Fruit fly (Drosophila melanogaster) whole organism, embryonic: ENCODE results near the gene CG32344.
A peak's percentile ranks its signal among the peaks of the same experiment; 100 is the strongest.

ENCODE experiments used
- Ada2b ChIP-seq: fragments of 200-800 bp; sonication (Bioruptor generic); IDR thresholded peaks from 2 replicates; pipeline ENCODE4 v1.3.6; 2022; ENCODE audit warnings: missing biosample characterization, missing genetic modification characterization
- CG10274 ChIP-seq: fragments of 200-800 bp; sonication (Bioruptor generic); optimal IDR thresholded peaks from 3 replicates; lab custom pipeline; 2017; ENCODE audit warnings: missing biosample characterization, mild to moderate bottlenecking, missing genetic modification characterization
- CG11695 ChIP-seq: fragments of 200-800 bp; sonication (Bioruptor generic); IDR thresholded peaks from 3 replicates; pipeline ENCODE4 v1.3.6; 2022; ENCODE audit warnings: missing biosample characterization, missing genetic modification characterization
- CG1233 ChIP-seq: fragments of 200-800 bp; sonication (Bioruptor generic); optimal IDR thresholded peaks from 4 replicates; lab custom pipeline; 2018; ENCODE audit warnings: missing biosample characterization, mild to moderate bottlenecking, missing genetic modification characterization
- CG13424 ChIP-seq: fragments of 200-800 bp; sonication (Bioruptor generic); optimal IDR thresholded peaks from 2 replicates; lab custom pipeline; 2019; ENCODE audit warnings: missing biosample characterization, mild to moderate bottlenecking, missing genetic modification characterization, moderate library complexity
- CG15696 ChIP-seq: fragments of 200-800 bp; sonication (Bioruptor generic); optimal IDR thresholded peaks from 2 replicates; lab custom pipeline; 2019; ENCODE audit warnings: missing biosample characterization, mild to moderate bottlenecking, missing genetic modification characterization, moderate library complexity
- CG16813 ChIP-seq: fragments of 200-800 bp; sonication (Bioruptor generic); IDR thresholded peaks from 3 replicates; pipeline ENCODE4 v1.3.6; 2022; ENCODE audit warnings: missing biosample characterization, missing genetic modification characterization; ENCODE audit not compliant: partially characterized antibody
- CG30403 ChIP-seq: fragments of 200-800 bp; sonication (Bioruptor generic); optimal IDR thresholded peaks from 3 replicates; lab custom pipeline; 2016; ENCODE audit warnings: missing biosample characterization, missing genetic modification characterization
- CG3281 ChIP-seq: fragments of 200-800 bp; sonication (Bioruptor generic); optimal IDR thresholded peaks from 3 replicates; lab custom pipeline; 2017; ENCODE audit warnings: missing biosample characterization, mild to moderate bottlenecking, missing genetic modification characterization
- CG33213 ChIP-seq: fragments of 200-800 bp; sonication (Bioruptor generic); optimal IDR thresholded peaks from 3 replicates; lab custom pipeline; 2016; ENCODE audit warnings: missing biosample characterization, missing genetic modification characterization
- CG3726 ChIP-seq: fragments of 200-800 bp; sonication (Bioruptor generic); IDR thresholded peaks from 3 replicates; pipeline ENCODE4, ENCODE4 v1.3.6; 2022; ENCODE audit warnings: missing biosample characterization, missing genetic modification characterization
- CG3838 ChIP-seq: fragments of 200-800 bp; sonication (Bioruptor generic); optimal IDR thresholded peaks from 3 replicates; lab custom pipeline; 2016; ENCODE audit warnings: missing biosample characterization, missing genetic modification characterization
- CG4730 ChIP-seq: fragments of 200-800 bp; sonication (Bioruptor generic); IDR thresholded peaks from 2 replicates; pipeline ENCODE4 v1.3.6; 2022; ENCODE audit warnings: missing biosample characterization, missing genetic modification characterization
- CG5953 ChIP-seq: fragments of 200-800 bp; sonication (Bioruptor generic); IDR thresholded peaks from 2 replicates; pipeline ENCODE4 v1.3.6; 2022; ENCODE audit warnings: missing biosample characterization, missing genetic modification characterization
- CG6175 ChIP-seq: fragments of 200-800 bp; sonication (Bioruptor generic); IDR thresholded peaks from 3 replicates; pipeline ENCODE4 v1.3.6; 2022; ENCODE audit warnings: missing biosample characterization, missing genetic modification characterization
- CG6654 ChIP-seq: fragments of 200-800 bp; sonication (Bioruptor generic); optimal IDR thresholded peaks from 2 replicates; lab custom pipeline; 2017; ENCODE audit warnings: missing biosample characterization, mild to moderate bottlenecking, missing genetic modification characterization
- CG7372 ChIP-seq: fragments of 200-800 bp; sonication (Bioruptor generic); IDR thresholded peaks from 2 replicates; pipeline ENCODE4 v1.3.6; 2022; ENCODE audit warnings: missing biosample characterization, missing genetic modification characterization
- CG7786 ChIP-seq: fragments of 200-800 bp; sonication (Bioruptor generic); optimal IDR thresholded peaks from 2 replicates; lab custom pipeline; 2016; ENCODE audit warnings: missing biosample characterization, missing genetic modification characterization
- D19A ChIP-seq: fragments of 200-800 bp; optimal IDR thresholded peaks from 3 replicates; lab custom pipeline; 2019; ENCODE audit warnings: missing biosample characterization, mild to moderate bottlenecking, missing genetic modification characterization, moderate library complexity
- Doc2 ChIP-seq: fragments of 200-800 bp; sonication (Bioruptor generic); IDR thresholded peaks from 2 replicates; pipeline ENCODE4 v1.3.6; 2022; ENCODE audit warnings: missing biosample characterization, missing genetic modification characterization
- Dp ChIP-seq: fragments of 200-800 bp; sonication (Bioruptor generic); optimal IDR thresholded peaks from 2 replicates; lab custom pipeline; 2018; ENCODE audit warnings: missing biosample characterization, mild to moderate bottlenecking, missing genetic modification characterization, moderate library complexity
- Eip74EF ChIP-seq, 2 experiments: fragments of 200-800 bp in 1 of 2; fragments of >200 bp in 1 of 2; sonication (Bioruptor generic) in 1 of 2; optimal IDR thresholded peaks; 2 replicates each; lab custom pipeline; 2017 to 2019; ENCODE audit warnings: missing biosample characterization in 2 of 2, missing genetic modification characterization in 2 of 2, mild to moderate bottlenecking in 1 of 2, moderate library complexity in 1 of 2
- Elba2 ChIP-seq: fragments of 200-800 bp; sonication (Bioruptor generic); optimal IDR thresholded peaks from 3 replicates; lab custom pipeline; 2016; ENCODE audit warnings: missing biosample characterization, missing genetic modification characterization
- Ets97D ChIP-seq: fragments of 200-800 bp; sonication (Bioruptor generic); optimal IDR thresholded peaks from 3 replicates; lab custom pipeline; 2016; ENCODE audit warnings: missing biosample characterization, missing genetic modification characterization
- HLHmδ ChIP-seq: fragments of 200-800 bp; sonication (Bioruptor generic); optimal IDR thresholded peaks from 2 replicates; lab custom pipeline; 2018; ENCODE audit warnings: missing biosample characterization, mild to moderate bottlenecking, missing genetic modification characterization, moderate library complexity
- Kr ChIP-seq: fragments of 200-800 bp; sonication (Bioruptor generic); optimal IDR thresholded peaks from 2 replicates; lab custom pipeline; 2017; ENCODE audit warnings: missing biosample characterization, mild to moderate bottlenecking, missing genetic modification characterization
- Lim3 ChIP-seq: fragments of 200-800 bp; sonication (Bioruptor generic); IDR thresholded peaks from 2 replicates; pipeline ENCODE4 v1.3.6; 2022; ENCODE audit warnings: missing biosample characterization, missing genetic modification characterization
- Meics ChIP-seq: fragments of 200-800 bp; sonication (Bioruptor generic); optimal IDR thresholded peaks from 2 replicates; lab custom pipeline; 2017; ENCODE audit warnings: missing biosample characterization, mild to moderate bottlenecking, missing genetic modification characterization
- NC2α ChIP-seq: fragments of 200-800 bp; sonication (Bioruptor generic); optimal IDR thresholded peaks from 2 replicates; lab custom pipeline; 2016; ENCODE audit warnings: missing biosample characterization, missing genetic modification characterization
- NC2β ChIP-seq: fragments of 200-800 bp; sonication (Bioruptor generic); optimal IDR thresholded peaks from 2 replicates; lab custom pipeline; 2016; ENCODE audit warnings: missing biosample characterization, missing genetic modification characterization
- NfI ChIP-seq: fragments of 200-800 bp; sonication (Bioruptor generic); optimal IDR thresholded peaks from 3 replicates; lab custom pipeline; 2018; ENCODE audit warnings: missing biosample characterization, mild to moderate bottlenecking, missing genetic modification characterization, moderate library complexity
- Optix ChIP-seq: fragments of 200-800 bp; sonication (Bioruptor generic); IDR thresholded peaks from 3 replicates; pipeline ENCODE4 v1.3.6; 2022; ENCODE audit warnings: missing biosample characterization, missing genetic modification characterization
- Sin3A ChIP-seq: fragments of >200 bp; optimal IDR thresholded peaks from 2 replicates; lab custom pipeline; 2018
- TFAM ChIP-seq: fragments of 200-800 bp; sonication (Bioruptor generic); optimal IDR thresholded peaks from 2 replicates; lab custom pipeline; 2017; ENCODE audit warnings: missing biosample characterization, missing genetic modification characterization, inconsistent platforms
- Xbp1 ChIP-seq: fragments of 200-800 bp; sonication (Bioruptor generic); optimal IDR thresholded peaks from 3 replicates; lab custom pipeline; 2016; ENCODE audit warnings: missing biosample characterization, mild to moderate bottlenecking, missing genetic modification characterization
- ab ChIP-seq: fragments of 200-800 bp; sonication (Bioruptor generic); optimal IDR thresholded peaks from 2 replicates; lab custom pipeline; 2016; ENCODE audit warnings: missing biosample characterization, missing genetic modification characterization
- abd-A ChIP-seq: fragments of 200-800 bp; sonication (Bioruptor generic); optimal IDR thresholded peaks from 3 replicates; lab custom pipeline; 2019; ENCODE audit warnings: missing biosample characterization, mild to moderate bottlenecking, missing genetic modification characterization, moderate library complexity
- al ChIP-seq: fragments of 200-800 bp; sonication (Bioruptor generic); IDR thresholded peaks from 2 replicates; pipeline ENCODE4 v1.3.6; 2022; ENCODE audit warnings: missing biosample characterization, missing genetic modification characterization
- ash1 ChIP-seq: fragments of 200-800 bp; sonication (Bioruptor generic); optimal IDR thresholded peaks from 2 replicates; lab custom pipeline; 2018; ENCODE audit warnings: missing biosample characterization, mild to moderate bottlenecking, missing genetic modification characterization
- bbx ChIP-seq: fragments of 200-800 bp; sonication (Bioruptor generic); IDR thresholded peaks from 2 replicates; pipeline ENCODE4 v1.3.6; 2022; ENCODE audit warnings: missing biosample characterization, missing genetic modification characterization; ENCODE audit not compliant: partially characterized antibody
- bigmax ChIP-seq: fragments of 200-800 bp; sonication (Bioruptor generic); optimal IDR thresholded peaks from 2 replicates; lab custom pipeline; 2018; ENCODE audit warnings: missing biosample characterization, mild to moderate bottlenecking, missing genetic modification characterization
- gce ChIP-seq: fragments of 200-800 bp; sonication (Bioruptor generic); IDR thresholded peaks from 3 replicates; pipeline ENCODE4 v1.3.6; 2022; ENCODE audit warnings: missing biosample characterization, missing genetic modification characterization
- grau ChIP-seq: fragments of 200-800 bp; optimal IDR thresholded peaks from 3 replicates; lab custom pipeline; 2019; ENCODE audit warnings: missing biosample characterization, mild to moderate bottlenecking, missing genetic modification characterization, moderate library complexity
- jumu ChIP-seq: fragments of 200-800 bp; sonication (Bioruptor generic); optimal IDR thresholded peaks from 3 replicates; lab custom pipeline; 2016; ENCODE audit warnings: missing biosample characterization, missing genetic modification characterization
- lov ChIP-seq, 2 experiments: fragments of 200-800 bp in 1 of 2; fragments of >200 bp in 1 of 2; sonication (Bioruptor generic) in 1 of 2; IDR thresholded peaks in 1 of 2; optimal IDR thresholded peaks in 1 of 2; 2 replicates in 1 of 2; 3 replicates in 1 of 2; pipeline versions ENCODE4 v1.3.6 to Lab custom; 2017 to 2022; ENCODE audit warnings: missing biosample characterization in 1 of 2, missing genetic modification characterization in 1 of 2
- mam ChIP-seq: fragments of 200-800 bp; sonication (Bioruptor generic); optimal IDR thresholded peaks from 3 replicates; lab custom pipeline; 2016; ENCODE audit warnings: missing biosample characterization, missing genetic modification characterization
- ranshi ChIP-seq: fragments of 200-800 bp; sonication (Bioruptor generic); IDR thresholded peaks from 2 replicates; pipeline ENCODE4 v1.3.6; 2022; ENCODE audit warnings: missing biosample characterization, missing genetic modification characterization
- trem ChIP-seq: fragments of 200-800 bp; optimal IDR thresholded peaks from 3 replicates; lab custom pipeline; 2019; ENCODE audit warnings: missing biosample characterization, mild to moderate bottlenecking, missing genetic modification characterization, moderate library complexity
- unpg ChIP-seq: fragments of 200-800 bp; sonication (Bioruptor generic); optimal IDR thresholded peaks from 3 replicates; lab custom pipeline; 2018; ENCODE audit warnings: missing biosample characterization, mild to moderate bottlenecking, missing genetic modification characterization, moderate library complexity

The CG32344 gene

DNA sequence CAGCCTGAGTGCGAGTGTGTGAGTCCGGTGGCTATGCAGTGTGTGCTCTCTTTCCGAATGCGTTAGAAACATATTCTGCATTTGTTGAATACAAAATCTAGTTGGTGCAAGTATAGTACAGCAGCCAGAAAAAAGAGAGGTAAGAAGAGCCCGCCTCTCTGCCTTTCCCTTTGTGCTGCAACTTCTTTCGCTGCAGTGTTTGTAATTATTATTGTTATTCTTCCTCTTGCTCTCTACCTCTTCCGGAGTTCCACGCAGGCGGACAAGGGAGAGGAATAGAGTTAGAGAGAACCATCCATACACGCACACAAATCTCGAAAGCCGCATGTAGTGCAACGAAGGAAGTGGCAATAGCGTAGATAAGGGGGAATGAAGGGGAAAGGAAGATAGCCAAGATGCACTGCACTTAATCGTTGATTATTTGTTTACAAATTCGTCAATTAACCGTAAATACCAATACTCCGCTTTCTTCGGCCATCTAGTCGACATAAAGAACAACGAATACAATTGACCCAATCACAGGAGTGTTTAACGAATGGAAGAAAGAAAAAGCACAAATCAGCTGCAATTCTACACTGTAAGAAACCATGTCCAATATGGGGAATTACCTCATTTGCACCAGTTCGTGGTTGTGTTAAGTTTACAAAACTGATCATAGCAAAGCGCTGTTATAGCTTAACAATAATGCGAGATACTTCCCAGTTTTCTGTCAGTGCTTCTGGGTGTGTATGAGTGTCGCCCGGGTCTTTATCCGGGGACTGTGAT is 23.3 kb upstream of the CG32344 start (continued):
- TF ChIP-seq bbx (GFP tag; lab: Robert Waterston, UW) (no peak), CG33213 (GFP tag; lab: Kevin White, UChicago) (peak; percentile 40), lov (optimal IDR thresholded peaks at IDR 0.05; lab: Kevin White, UChicago) (no peak), lov (GFP tag; IDR thresholded peaks at IDR 0.05; lab: Robert Waterston, UW) (peak; percentile 73; the same call in 2 of the 3 replicates), CG7372 (GFP tag; lab: Robert Waterston, UW) (0 out of 2 replicates have a peak, but pooled peaks have one; percentile 23), CG5953 (GFP tag; lab: Robert Waterston, UW) (peak; percentile 66), CG3726 (GFP tag; lab: Robert Waterston, UW) (0 out of 3 replicates have a peak, but pooled peaks have one; percentile 44), Doc2 (GFP tag; lab: Robert Waterston, UW) (no peak), NfI (GFP tag; lab: Kevin White, UChicago) (peak; percentile 62), CG6175 (GFP tag; lab: Robert Waterston, UW) (no peak), CG13424 (tag; lab: Kevin White, UChicago) (peak; percentile 69), NC2α (GFP tag; lab: Kevin White, UChicago) (no peak), NC2β (GFP tag; lab: Kevin White, UChicago) (peak; percentile 65), Elba2 (peak; percentile 12), Xbp1 (GFP tag; lab: Kevin White, UChicago) (peak; percentile 80), D19A (peak; percentile 71), CG6654 (GFP tag; lab: Kevin White, UChicago) (peak; percentile 48), CG16813 (GFP tag; lab: Robert Waterston, UW) (no peak), Optix (peak; percentile 76), Dp (GFP tag; lab: Kevin White, UChicago) (no peak), Ada2b (GFP tag; lab: Robert Waterston, UW) (peak; percentile 59), CG30403 (GFP tag; lab: Kevin White, UChicago) (peak; percentile 77), trem (tag; lab: Kevin White, UChicago) (peak; percentile 61), gce (GFP tag; lab: Robert Waterston, UW) (no peak), Meics (peak; percentile 13), CG1233 (GFP tag; lab: Kevin White, UChicago) (peak; percentile 67), CG7786 (GFP tag; lab: Kevin White, UChicago) (peak; percentile 73), Kr (GFP tag; lab: Kevin White, UChicago) (no peak), CG15696 (tag; lab: Kevin White, UChicago) (peak; percentile 22), Ets97D (GFP tag; lab: Kevin White, UChicago) (peak; percentile 29), al (GFP tag; lab: Robert Waterston, UW) (0 out of 2 replicates have a peak, but pooled peaks have one; percentile 4), CG4730 (GFP tag; lab: Robert Waterston, UW) (0 out of 2 replicates have a peak, but pooled peaks have one; percentile 11), ash1 (GFP tag; lab: Kevin White, UChicago) (no peak), CG11695 (GFP tag; lab: Robert Waterston, UW) (peak; percentile 33; the same call in 1 of the 3 replicates), Lim3 (GFP tag; lab: Robert Waterston, UW) (0 out of 2 replicates have a peak, but pooled peaks have one; percentile 13), mam (GFP tag; lab: Kevin White, UChicago) (peak; percentile 61), abd-A (tag; lab: Kevin White, UChicago) (no peak), unpg (GFP tag; lab: Kevin White, UChicago) (peak; percentile 70), CG3281 (GFP tag; lab: Kevin White, UChicago) (no peak), ranshi (peak; percentile 55; the same call in 1 of the 2 replicates), jumu (GFP tag; lab: Kevin White, UChicago) (peak; percentile 75), ab (GFP tag; lab: Kevin White, UChicago) (peak; percentile 35), Sin3A (lab: Kevin White, UChicago) (no peak), TFAM (GFP tag; lab: Kevin White, UChicago) (peak; percentile 17), bigmax (no peak), HLHmδ (GFP tag; lab: Kevin White, UChicago) (no peak), Eip74EF (GFP tag; optimal IDR thresholded peaks at IDR 0.05; lab: Kevin White, UChicago) (peak in 1 of 2 experiments; percentile 54), CG3838 (GFP tag; lab: Kevin White, UChicago) (no peak), CG10274 (GFP tag; lab: Kevin White, UChicago) (no peak), grau (peak; percentile 60)
